Fruit fly (Drosophila melanogaster) whole organism, wandering third instar larva: ENCODE measurements around the gene gry.

Source experiments
- Dif ChIP-seq: fragments of 200-275, 200-300 bp; sonication (Bioruptor generic); optimal IDR thresholded peaks from 2 replicates; lab custom pipeline; 2018; ENCODE audit warnings: missing biosample characterization, missing genetic modification characterization; ENCODE audit not compliant: partially characterized antibody
- Hr78 ChIP-seq: fragments of >200 bp; optimal IDR thresholded peaks from 2 replicates; lab custom pipeline; 2017; ENCODE audit warnings: missing biosample characterization, missing genetic modification characterization
- N ChIP-seq: fragments of >200 bp; optimal IDR thresholded peaks from 2 replicates; lab custom pipeline; 2018; ENCODE audit warnings: missing biosample characterization, missing external identifiers, missing genetic modification characterization
- lola ChIP-seq: fragments of >200 bp; optimal IDR thresholded peaks from 2 replicates; lab custom pipeline; 2017; ENCODE audit warnings: missing biosample characterization, missing genetic modification characterization
- pan ChIP-seq: fragments of >200 bp; optimal IDR thresholded peaks from 2 replicates; lab custom pipeline; 2017
- rgr ChIP-seq: fragments of 200-800 bp; sonication (Bioruptor generic); optimal IDR thresholded peaks from 3 replicates; lab custom pipeline; 2016; ENCODE audit warnings: missing biosample characterization, mild to moderate bottlenecking, missing genetic modification characterization
- sage ChIP-seq: fragments of 200-800 bp; sonication (Bioruptor generic); optimal IDR thresholded peaks from 2 replicates; lab custom pipeline; 2016; ENCODE audit warnings: missing biosample characterization, mild to moderate bottlenecking, missing genetic modification characterization
- usp ChIP-seq: fragments of >200 bp; optimal IDR thresholded peaks from 2 replicates; lab custom pipeline; 2017; ENCODE audit warnings: missing biosample characterization, missing genetic modification characterization

DNA sequence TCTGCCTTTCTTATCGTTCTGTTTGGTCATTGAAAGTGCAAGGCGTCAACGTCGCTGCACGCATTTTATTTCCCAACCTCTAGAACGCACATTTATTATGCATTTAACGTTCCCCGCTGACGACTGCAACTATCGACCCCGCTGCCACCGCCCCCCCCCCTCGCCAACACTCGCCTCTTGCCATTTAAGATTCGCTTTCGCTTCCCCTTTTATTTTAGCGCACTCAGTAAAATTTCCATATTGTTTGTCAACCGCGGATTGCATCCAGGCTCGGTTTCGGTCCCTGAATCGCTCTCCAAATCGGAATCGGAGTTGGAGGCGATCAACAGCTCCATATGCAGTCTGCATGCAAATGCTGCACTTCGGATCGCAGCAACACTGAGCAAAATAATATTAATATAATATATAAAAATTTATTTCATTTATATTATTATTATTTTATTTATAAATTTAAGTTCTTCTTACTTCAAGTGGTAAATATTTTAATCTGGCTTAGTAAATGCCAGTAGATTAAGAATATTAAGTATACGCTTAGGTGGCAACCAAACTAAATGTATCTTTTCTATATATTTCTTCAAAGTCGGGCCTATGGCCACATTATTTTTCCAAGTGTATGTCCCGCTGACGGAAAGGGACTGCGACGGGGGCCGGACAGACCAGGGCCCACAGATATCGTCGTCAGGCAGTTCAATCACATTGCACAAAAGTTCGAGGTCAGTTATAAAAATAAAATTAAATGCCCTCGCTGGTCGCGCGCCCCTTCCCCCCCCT is 41.9 kb downstream of the gry start:
- TF ChIP-seq pan (lab: Kevin White, UChicago) (no peak), usp (GFP tag; lab: Kevin White, UChicago) (no peak), Dif (GFP tag; lab: Kevin White, UChicago) (no peak), Hr78 (GFP tag; lab: Kevin White, UChicago) (no peak), rgr (GFP tag; lab: Kevin White, UChicago) (peak; percentile 94), sage (GFP tag; lab: Kevin White, UChicago) (peak; percentile 85), N (GFP tag; lab: Kevin White, UChicago) (no peak), lola (GFP tag; lab: Kevin White, UChicago) (no peak)
